Worm (Caenorhabditis elegans) whole organism, L2 larva: ENCODE data around the gene usp-39.
"Not testable (repeated sequence)": the region's sequence is repeated elsewhere in the genome, so short reads cannot be mapped to it uniquely, and the experiment has no call there.

Experiments used
- C34F6.9 ChIP-seq: fragments of 150-350 bp; optimal IDR thresholded peaks from 2 replicates; lab custom pipeline; 2014; ENCODE audit warnings: missing biosample characterization, missing genetic modification characterization
- R02D3.7 ChIP-seq: fragments of 150-350 bp; optimal IDR thresholded peaks from 2 replicates; lab custom pipeline; 2014; ENCODE audit warnings: missing biosample characterization, missing genetic modification characterization
- Y55F3AM.14 ChIP-seq: fragments of 200-800 bp; sonication (Bioruptor generic); optimal IDR thresholded peaks from 2 replicates; lab custom pipeline; 2018; ENCODE audit warnings: mild to moderate bottlenecking, missing genetic modification characterization, missing compliant biosample characterization
- ceh-16 ChIP-seq: fragments of 150-350 bp; optimal IDR thresholded peaks from 2 replicates; lab custom pipeline; 2014; ENCODE audit warnings: missing biosample characterization, missing genetic modification characterization
- crh-2 ChIP-seq: sonication (generic microtip); optimal IDR thresholded peaks from 2 replicates; lab custom pipeline; 2017; ENCODE audit warnings: missing biosample characterization, missing genetic modification characterization
- dmd-4 ChIP-seq: sonication (generic microtip); optimal IDR thresholded peaks from 2 replicates; lab custom pipeline; 2017; ENCODE audit warnings: missing biosample characterization, missing genetic modification characterization
- egl-27 ChIP-seq: sonication (generic microtip); optimal IDR thresholded peaks from 3 replicates; lab custom pipeline; 2017; ENCODE audit warnings: missing biosample characterization, missing genetic modification reagents, missing genetic modification characterization
- fos-1 ChIP-seq: fragments of 150-350 bp; optimal IDR thresholded peaks from 2 replicates; lab custom pipeline; 2014; ENCODE audit warnings: missing biosample characterization, missing genetic modification characterization
- gmeb-1 ChIP-seq: fragments of 150-350 bp; optimal IDR thresholded peaks from 2 replicates; lab custom pipeline; 2014; ENCODE audit warnings: missing biosample characterization, missing genetic modification characterization
- lin-11 ChIP-seq: fragments of 150-350 bp; sonication (generic microtip); optimal IDR thresholded peaks from 2 replicates; lab custom pipeline; 2014; ENCODE audit warnings: missing biosample characterization, missing genetic modification characterization, inconsistent platforms, mixed read lengths
- lin-39 ChIP-seq: fragments of 150-350 bp; optimal IDR thresholded peaks from 2 replicates; lab custom pipeline; 2014; ENCODE audit warnings: missing biosample characterization, missing genetic modification reagents, missing genetic modification characterization
- lsy-2 ChIP-seq, 2 experiments: fragments of 150-350 bp in 1 of 2; sonication (generic microtip) in 1 of 2; optimal IDR thresholded peaks; 2 replicates each; lab custom pipeline; 2014 to 2017; ENCODE audit warnings: missing biosample characterization in 2 of 2, missing genetic modification characterization in 2 of 2
- mab-5 ChIP-seq: fragments of 150-350 bp; optimal IDR thresholded peaks from 2 replicates; lab custom pipeline; 2014; ENCODE audit warnings: missing biosample characterization, missing genetic modification characterization
- mbf-1 ChIP-seq: sonication (generic microtip); optimal IDR thresholded peaks from 2 replicates; lab custom pipeline; 2017; ENCODE audit warnings: missing biosample characterization, missing genetic modification characterization
- mdl-1 ChIP-seq, 2 experiments: fragments of 150-350 bp in 1 of 2; sonication (generic microtip) in 1 of 2; optimal IDR thresholded peaks; 2 replicates each; lab custom pipeline; 2017; ENCODE audit warnings: missing biosample characterization in 2 of 2, missing genetic modification characterization in 2 of 2
- nhr-10 ChIP-seq: sonication (generic microtip); optimal IDR thresholded peaks from 2 replicates; lab custom pipeline; 2017; ENCODE audit warnings: missing biosample characterization, missing genetic modification characterization
- nhr-11 ChIP-seq: fragments of 150-350 bp; optimal IDR thresholded peaks from 2 replicates; lab custom pipeline; 2014; ENCODE audit warnings: missing biosample characterization, missing genetic modification characterization
- nhr-12 ChIP-seq: fragments of 150-350 bp; optimal IDR thresholded peaks from 2 replicates; lab custom pipeline; 2014; ENCODE audit warnings: missing biosample characterization, missing genetic modification characterization
- nhr-129 ChIP-seq: fragments of 150-350 bp; optimal IDR thresholded peaks from 2 replicates; lab custom pipeline; 2014; ENCODE audit warnings: missing biosample characterization, missing genetic modification characterization
- nhr-25 ChIP-seq: fragments of 150-350 bp; sonication (generic microtip); optimal IDR thresholded peaks from 3 replicates; lab custom pipeline; 2014; ENCODE audit warnings: missing biosample characterization, missing genetic modification characterization
- nhr-6 ChIP-seq: fragments of 150-350 bp; optimal IDR thresholded peaks from 2 replicates; lab custom pipeline; 2014; ENCODE audit warnings: missing biosample characterization, missing genetic modification characterization
- peb-1 ChIP-seq: fragments of 150-350 bp; optimal IDR thresholded peaks from 2 replicates; lab custom pipeline; 2014; ENCODE audit warnings: missing biosample characterization, missing genetic modification characterization
- sem-4 ChIP-seq: fragments of 150-350 bp; optimal IDR thresholded peaks from 2 replicates; lab custom pipeline; 2014; ENCODE audit warnings: missing biosample characterization, missing genetic modification reagents, missing genetic modification characterization
- sma-9 ChIP-seq, 2 experiments: fragments of 150-350 bp in 1 of 2; sonication (generic microtip) in 1 of 2; optimal IDR thresholded peaks; 2 replicates each; lab custom pipeline; 2014 to 2016; ENCODE audit warnings: missing genetic modification characterization in 2 of 2, mild to moderate bottlenecking in 1 of 2, missing biosample characterization in 1 of 2, missing compliant biosample characterization in 1 of 2, missing genetic modification reagents in 1 of 2, moderate library complexity in 1 of 2
- snpc-4 ChIP-seq: fragments of 150-350 bp; optimal IDR thresholded peaks from 2 replicates; lab custom pipeline; 2014; ENCODE audit warnings: missing biosample characterization, missing genetic modification characterization
- unc-39 ChIP-seq: fragments of 150-350 bp; optimal IDR thresholded peaks from 2 replicates; lab custom pipeline; 2014; ENCODE audit warnings: missing biosample characterization, missing genetic modification characterization
- ztf-1 ChIP-seq: fragments of 200-800 bp; sonication (Bioruptor generic); conservative IDR thresholded peaks from 2 replicates; pipeline ENCODE4 v1.3.6; 2022; ENCODE audit warnings: missing genetic modification characterization, missing compliant biosample characterization
- ztf-4 ChIP-seq: fragments of 150-350 bp; optimal IDR thresholded peaks from 2 replicates; lab custom pipeline; 2014; ENCODE audit warnings: missing biosample characterization, missing genetic modification characterization

The usp-39 gene

DNA sequence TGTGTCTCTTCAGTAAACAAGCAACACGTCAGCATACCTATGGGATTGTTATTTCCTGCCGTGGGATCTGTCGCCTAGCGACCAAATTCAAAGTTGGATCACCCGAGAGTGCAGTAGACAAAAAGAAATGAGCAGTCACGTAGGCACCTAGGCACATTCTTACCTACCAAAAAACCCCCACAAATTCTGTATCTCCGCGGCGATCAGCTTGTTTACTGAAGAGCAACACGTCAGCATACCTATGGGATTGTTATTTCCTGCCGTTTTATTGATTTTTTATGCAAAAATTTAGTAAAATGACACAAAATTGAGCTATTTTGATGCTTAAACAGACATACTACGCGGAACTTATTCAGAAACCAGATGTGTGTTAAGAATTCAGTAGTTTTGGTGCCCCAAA, 30.6 kb upstream of the usp-39 start, which contains the start of gene K02F6.5:
TSS of gene K02F6.5 (plus strand) at position 301 of the 400 bp plus-strand sequence.
- TF ChIP-seq R02D3.7, ztf-4, ceh-16 (tag; lab: Kevin White, UChicago): not testable (repeated sequence)

DNA sequence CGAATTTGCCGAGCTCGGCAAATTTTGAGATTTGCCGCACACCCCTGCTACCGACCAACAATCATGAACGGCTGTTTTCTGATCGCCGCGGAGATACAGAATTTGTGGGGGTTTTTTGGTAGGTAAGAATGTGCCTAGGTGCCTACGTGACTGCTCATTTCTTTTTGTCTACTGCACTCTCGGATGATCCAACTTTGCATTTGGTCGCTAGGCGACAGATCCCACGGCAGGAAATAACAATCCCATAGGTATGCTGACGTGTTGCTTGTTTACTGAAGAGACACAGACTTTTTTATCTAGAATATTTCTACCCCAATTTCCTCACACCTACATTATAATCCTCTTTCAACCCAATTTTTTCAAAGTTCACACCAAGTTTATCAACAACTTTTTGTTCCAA, 30.1 kb upstream of the usp-39 start, which contains the start of gene K02F6.8:
TSS of gene K02F6.8 (minus strand) at position 101 of the 400 bp plus-strand sequence.
- not testable (repeated sequence) for TF ChIP-seq peb-1 (tag; lab: Kevin White, UChicago); unc-39 (tag; lab: Kevin White, UChicago); ztf-1 (GFP tag; lab: Robert Waterston, UW)

- TF ChIP-seq sem-4 (tag; lab: Kevin White, UChicago) (no peak), C34F6.9 (tag; lab: Kevin White, UChicago) (no peak), lin-39 (tag; lab: Kevin White, UChicago) (no peak), lin-11 (tag; lab: Kevin White, UChicago) (no peak), nhr-129 (tag; lab: Kevin White, UChicago) (no peak), ztf-4 (tag; lab: Kevin White, UChicago) (no peak), nhr-10 (tag; lab: Kevin White, UChicago) (no peak), crh-2 (tag; lab: Kevin White, UChicago) (no peak)
Observed at ce11 chrII:2537754-2538153, 27.3 kb upstream of the usp-39 start, which contains the start of gene K02F6.7. Gene K02F6.7 (minus strand): TSS chrII:2537854.

DNA sequence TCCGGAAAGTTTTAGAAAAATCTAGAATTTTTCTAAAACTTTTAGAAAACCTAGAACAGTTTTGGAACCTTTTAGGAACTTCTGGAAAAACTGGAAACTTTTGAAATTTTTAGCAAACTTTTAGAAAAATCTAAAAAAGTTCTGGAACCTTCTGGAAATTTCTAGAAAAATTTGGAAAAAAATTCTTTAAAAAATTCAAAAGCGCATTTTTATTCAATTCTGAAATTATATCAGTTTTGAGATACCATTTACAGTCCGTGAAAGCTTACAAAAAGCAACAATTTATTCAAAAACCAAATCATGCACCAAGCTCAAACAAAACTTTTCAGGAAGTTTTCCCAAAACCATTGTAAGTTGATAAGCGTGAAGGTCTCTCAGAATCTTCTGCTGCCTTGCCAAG, 26.9 kb upstream of the usp-39 start, which contains the start of gene K02F6.4:
TSS of gene K02F6.4 (plus strand) at position 301 of the 400 bp plus-strand sequence.
- no peak for TF ChIP-seq egl-27 (tag; lab: Kevin White, UChicago)
- TF ChIP-seq C34F6.9 (tag; lab: Kevin White, UChicago), result no peak
- TF ChIP-seq ztf-1 (GFP tag; lab: Robert Waterston, UW), result no peak
- no peak for TF ChIP-seq mab-5 (tag; lab: Kevin White, UChicago)
- TF ChIP-seq peb-1 (tag; lab: Kevin White, UChicago), result no peak
- no peak for TF ChIP-seq R02D3.7 (tag; lab: Kevin White, UChicago)
- no peak for TF ChIP-seq sem-4 (tag; lab: Kevin White, UChicago)
- TF ChIP-seq mbf-1, result no peak
- TF ChIP-seq nhr-12 (tag; lab: Kevin White, UChicago), result no peak
- no peak for TF ChIP-seq nhr-25
- no peak for TF ChIP-seq gmeb-1 (tag; lab: Kevin White, UChicago)
- no peak for TF ChIP-seq mdl-1 (tag; optimal IDR thresholded peaks at IDR 0.05; lab: Kevin White, UChicago)
- no peak for TF ChIP-seq fos-1 (tag; lab: Kevin White, UChicago)
- no peak for TF ChIP-seq sma-9 (GFP tag; optimal IDR thresholded peaks at IDR 0.05; lab: Kevin White, UChicago)
- TF ChIP-seq sma-9 (tag; optimal IDR thresholded peaks at IDR 0.05; lab: Kevin White, UChicago), result no peak
- TF ChIP-seq nhr-6 (tag; lab: Kevin White, UChicago), result no peak
- no peak for TF ChIP-seq dmd-4 (tag; lab: Kevin White, UChicago)

DNA sequence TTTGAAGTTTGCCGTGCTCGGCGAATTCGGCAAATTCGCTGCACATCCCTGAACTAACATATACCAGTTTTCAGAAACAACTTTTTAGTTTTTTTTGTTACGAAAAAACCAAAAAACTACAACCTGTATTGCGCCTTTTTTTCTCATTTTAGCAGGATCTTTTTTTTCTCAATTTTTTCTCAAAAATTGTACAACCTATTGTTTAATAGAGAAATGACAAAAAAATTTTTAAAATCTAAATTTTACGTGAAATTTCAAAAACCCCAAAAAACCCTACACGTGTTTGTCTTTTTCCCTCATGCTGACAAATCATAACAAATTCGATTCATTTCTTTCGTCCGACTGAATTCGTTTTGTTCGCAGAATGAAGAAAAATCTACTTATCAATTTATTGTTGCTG, 19.1 kb upstream of the usp-39 start, which contains the start of gene K02F6.3:
TSS of gene K02F6.3 (plus strand) at position 301 of the 400 bp plus-strand sequence.
- TF ChIP-seq ceh-16 (tag; lab: Kevin White, UChicago) (no peak), lsy-2 (tag; optimal IDR thresholded peaks at IDR 0.05; lab: Kevin White, UChicago) (no peak), snpc-4 (tag; lab: Kevin White, UChicago) (no peak), fos-1 (tag; lab: Kevin White, UChicago) (no peak), nhr-11 (tag; lab: Kevin White, UChicago) (no peak), lin-39 (tag; lab: Kevin White, UChicago) (no peak), ztf-4 (tag; lab: Kevin White, UChicago) (no peak), nhr-12 (tag; lab: Kevin White, UChicago) (no peak), nhr-25 (no peak), R02D3.7 (tag; lab: Kevin White, UChicago) (no peak), ztf-1 (GFP tag; lab: Robert Waterston, UW) (no peak)
- TF ChIP-seq, all 48 proteins: peak for 0

ce11 chrII:2553030-2553429, 12.0 kb upstream of the usp-39 start:
- no peak for TF ChIP-seq Y55F3AM.14 (GFP tag; lab: Kevin White, UChicago)
- TF ChIP-seq unc-39 (tag; lab: Kevin White, UChicago), result no peak
